Worm (Caenorhabditis elegans): Measurements from ENCODE around the gene vang-1.

ce11 chrX:2924438-2924837 lies 38.8 kb downstream of the vang-1 start:
- no peak for TF ChIP-seq skn-1 (tag; optimal IDR thresholded peaks at IDR 0.05)
- TF ChIP-seq nhr-28 (tag; optimal IDR thresholded peaks at IDR 0.05): no peak
- no peak for TF ChIP-seq elt-2 (tag; optimal IDR thresholded peaks at IDR 0.05)
- no peak for TF ChIP-seq unc-39 (tag; optimal IDR thresholded peaks at IDR 0.05)
- no peak for TF ChIP-seq ceh-82 (tag; optimal IDR thresholded peaks at IDR 0.05)
- TF ChIP-seq nfya-1 (tag; optimal IDR thresholded peaks at IDR 0.05; ENCODE audit: insufficient read depth): no peak
- TF ChIP-seq snpc-4 (tag; optimal IDR thresholded peaks at IDR 0.05): no peak
- no peak for TF ChIP-seq ama-1 (optimal IDR thresholded peaks at IDR 0.05)
- no peak for TF ChIP-seq fkh-10 (GFP tag; optimal IDR thresholded peaks at IDR 0.05)
